Fruit fly (Drosophila melanogaster) S2 (cell line): ENCODE measurements around the gene lic.

ENCODE experiments used
- CG8478 ChIP-seq: fragments of >200 bp; optimal IDR thresholded peaks from 2 replicates; lab custom pipeline; 2018
- CTCF ChIP-seq, 2 experiments: fragments of >200 bp; optimal IDR thresholded peaks; 2 replicates each; lab custom pipeline; 2018

- no peak for TF ChIP-seq CTCF (optimal IDR thresholded peaks at IDR 0.05; lab: Kevin White, UChicago)
- TF ChIP-seq CG8478 (lab: Kevin White, UChicago) = no peak
Observed at dm6 chrX:13131063-13131773, 40.3 kb downstream of the lic start.
